Fruit fly (Drosophila melanogaster): ENCODE data around the gene vls.

DNA sequence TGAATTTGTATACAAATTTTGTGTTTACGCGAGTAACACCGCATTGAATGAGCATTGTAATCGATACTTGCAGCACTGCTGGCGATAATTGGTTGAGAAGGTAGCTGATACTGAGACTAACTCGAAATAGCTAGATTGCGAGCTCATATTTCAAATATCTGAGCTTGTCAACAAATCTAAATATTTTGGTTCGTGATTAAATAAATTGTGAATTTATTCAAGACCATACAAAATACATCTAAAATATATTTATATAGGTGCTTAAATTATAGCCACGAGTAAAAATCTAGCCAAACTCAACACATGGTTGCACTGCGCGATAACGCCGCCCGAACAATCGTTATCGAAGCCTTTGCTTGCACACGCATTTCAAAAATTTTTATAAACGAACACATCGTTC, 28.3 kb upstream of the vls start, which contains the start of the genes Taf13 and nesd:
- TF ChIP-seq net (GFP tag; optimal IDR thresholded peaks at IDR 0.05) (no peak), eg (GFP tag; IDR thresholded peaks at IDR 0.05) (no peak), CG3032 (tag; optimal IDR thresholded peaks at IDR 0.05) (peak; percentile 33), fd85E (GFP tag; optimal IDR thresholded peaks at IDR 0.05) (no peak), topi (GFP tag; optimal IDR thresholded peaks at IDR 0.05) (peak; percentile 41), Gug (GFP tag; IDR thresholded peaks at IDR 0.05) (no peak), CG6808 (GFP tag; optimal IDR thresholded peaks at IDR 0.05) (no peak), svp (GFP tag) (no peak)
